Fruit fly (Drosophila melanogaster): ENCODE measurements around the gene CG7083.

CG7083 gene

DNA sequence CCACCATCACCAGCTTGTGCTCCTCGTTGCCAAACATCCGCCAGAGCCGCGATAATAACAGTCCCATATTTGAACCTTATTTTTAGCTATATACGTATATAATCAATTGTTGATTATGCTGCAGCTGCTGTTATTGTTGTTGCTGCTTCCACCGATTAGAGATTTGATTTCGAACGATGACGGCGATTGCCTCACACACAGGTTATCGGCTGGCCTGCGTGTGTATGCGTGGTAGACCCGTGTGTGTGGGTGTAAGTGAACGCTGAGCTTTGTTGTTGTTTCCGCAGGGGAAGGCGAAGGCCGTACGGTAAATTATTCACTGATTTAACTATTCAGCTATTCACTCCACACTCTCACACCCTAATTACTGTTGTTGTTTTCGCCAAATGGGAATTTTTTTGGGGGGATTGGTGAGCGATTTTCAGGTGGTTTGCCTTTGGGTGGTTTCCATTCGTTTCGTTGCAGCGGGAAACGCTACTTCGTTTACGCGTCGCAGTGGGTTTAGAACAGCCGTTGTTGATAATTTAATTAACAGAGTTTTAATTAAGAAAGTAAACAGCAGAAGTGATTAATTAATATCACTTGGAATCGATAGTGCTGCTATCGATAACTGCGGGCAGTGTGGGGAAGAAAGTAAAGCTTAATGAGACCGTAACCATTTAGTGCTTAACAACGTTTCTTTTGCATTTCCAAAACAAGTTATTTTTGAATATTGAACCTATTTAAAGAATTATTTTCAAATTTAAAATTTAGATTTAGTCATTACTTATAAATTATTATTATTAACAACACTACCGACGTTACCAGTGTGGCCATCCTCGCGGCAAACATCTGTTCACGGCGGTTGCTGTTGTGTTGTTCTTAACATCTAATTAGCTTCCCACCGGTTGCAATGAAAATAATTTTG, 41.1 kb upstream of the CG7083 start, which contains the start of the genes Arl5 and CG13671 (continued):
- TF ChIP-seq Scr (GFP tag; IDR thresholded peaks at IDR 0.05; ENCODE audit: partially characterized antibody) (peak; percentile 82), CG1832 (GFP tag; optimal IDR thresholded peaks at IDR 0.05) (no peak), Bdp1 (GFP tag; optimal IDR thresholded peaks at IDR 0.05) (peak; percentile 61), ttk (GFP tag; IDR thresholded peaks at IDR 0.05) (peak; percentile 65), Sin3A (optimal IDR thresholded peaks at IDR 0.05) (peak; percentile 67), phol (tag; optimal IDR thresholded peaks at IDR 0.05) (peak; percentile 86), CG6765 (GFP tag; optimal IDR thresholded peaks at IDR 0.05) (no peak), bowl (GFP tag; IDR thresholded peaks at IDR 0.05) (no peak), prd (optimal IDR thresholded peaks at IDR 0.05) (no peak), prd (GFP tag; IDR thresholded peaks at IDR 0.05) (peak; percentile 91), hbn (GFP tag; IDR thresholded peaks at IDR 0.05; ENCODE audit: partially characterized antibody) (peak; percentile 73), Nf-YA (GFP tag; IDR thresholded peaks at IDR 0.05) (peak; percentile 74), row (GFP tag; IDR thresholded peaks at IDR 0.05) (peak; percentile 68), croc (GFP tag; conservative IDR thresholded peaks at IDR 0.05) (peak; percentile 44), chinmo (GFP tag; IDR thresholded peaks at IDR 0.05; ENCODE audit: partially characterized antibody) (peak; percentile 84; the same call in 2 of the 4 replicates), TFAM (GFP tag; optimal IDR thresholded peaks at IDR 0.05) (no peak), D19A (tag; optimal IDR thresholded peaks at IDR 0.05) (no peak), lilli (GFP tag; optimal IDR thresholded peaks at IDR 0.05) (peak; percentile 85), zfh1 (GFP tag; IDR thresholded peaks at IDR 0.05) (peak; percentile 85), usp (GFP tag; optimal IDR thresholded peaks at IDR 0.05) (no peak), GATAe (GFP tag; conservative IDR thresholded peaks at IDR 0.05) (peak; percentile 66), ken (GFP tag; IDR thresholded peaks at IDR 0.05) (peak; percentile 83), CG13287 (GFP tag; IDR thresholded peaks at IDR 0.05; ENCODE audit: partially characterized antibody) (peak; percentile 85), dimm (GFP tag; IDR thresholded peaks at IDR 0.05) (no peak), CG3995 (GFP tag; optimal IDR thresholded peaks at IDR 0.05) (peak; percentile 40), gcm (GFP tag; optimal IDR thresholded peaks at IDR 0.05) (peak; percentile 51), ase (GFP tag; IDR thresholded peaks at IDR 0.05) (peak; percentile 75), knrl (GFP tag; IDR thresholded peaks at IDR 0.05; ENCODE audit: partially characterized antibody) (peak; percentile 80), CG2120 (GFP tag; optimal IDR thresholded peaks at IDR 0.05) (peak; percentile 84), CG4404 (GFP tag; IDR thresholded peaks at IDR 0.05) (peak; percentile 74), Meics (GFP tag; optimal IDR thresholded peaks at IDR 0.05) (peak; percentile 71), fd3F (GFP tag; optimal IDR thresholded peaks at IDR 0.05) (peak; percentile 15), CG17361 (GFP tag; IDR thresholded peaks at IDR 0.05) (peak; percentile 85; the same call in 2 of the 3 replicates), shn (GFP tag; optimal IDR thresholded peaks at IDR 0.05) (peak; percentile 50), Rfx (GFP tag; IDR thresholded peaks at IDR 0.05) (peak; percentile 83), CG18011 (GFP tag; optimal IDR thresholded peaks at IDR 0.05) (peak; percentile 72), tna (GFP tag; IDR thresholded peaks at IDR 0.05; ENCODE audit: partially characterized antibody) (no peak), Hsf (GFP tag; optimal IDR thresholded peaks at IDR 0.05) (peak; percentile 69), Hmx (GFP tag; optimal IDR thresholded peaks at IDR 0.05) (peak; percentile 25), NK7.1 (GFP tag; optimal IDR thresholded peaks at IDR 0.05) (no peak), btn (GFP tag; optimal IDR thresholded peaks at IDR 0.05) (peak; percentile 28), sens (GFP tag) (peak; percentile 95), CG10274 (GFP tag; optimal IDR thresholded peaks at IDR 0.05) (no peak), CG7271 (tag; optimal IDR thresholded peaks at IDR 0.05) (peak; percentile 84), so (GFP tag; IDR thresholded peaks at IDR 0.05) (peak; percentile 59; the same call in 1 of the 3 replicates), CG12155 (GFP tag; optimal IDR thresholded peaks at IDR 0.05) (peak; percentile 88), Ets65A (GFP tag) (peak; percentile 89), peb (GFP tag; IDR thresholded peaks at IDR 0.05) (peak; percentile 52), Xrp1 (GFP tag; IDR thresholded peaks at IDR 0.05) (peak; percentile 89), Adf1 (GFP tag; IDR thresholded peaks at IDR 0.05) (peak; percentile 21)

All from whole organism, embryonic.